Worm (Caenorhabditis elegans) whole organism, young adult: ENCODE data around the gene rpn-5.

ENCODE experiments used
- C06A6.2 ChIP-seq: fragments of 200-800 bp; sonication (Bioruptor generic); conservative IDR thresholded peaks from 2 replicates; pipeline ENCODE4 v1.3.6; 2022; ENCODE audit warnings: missing genetic modification characterization, missing compliant biosample characterization
- ceh-40 ChIP-seq: fragments of 200-800 bp; sonication (Bioruptor generic); IDR thresholded peaks from 2 replicates; pipeline ENCODE4 v1.3.6; 2022; ENCODE audit warnings: missing genetic modification characterization, missing compliant biosample characterization
- ceh-79 ChIP-seq: sonication (generic microtip); optimal IDR thresholded peaks from 2 replicates; lab custom pipeline; 2017; ENCODE audit warnings: mild to moderate bottlenecking, missing genetic modification characterization, missing compliant biosample characterization
- dpl-1 ChIP-seq: fragments of 150-350 bp; optimal IDR thresholded peaks from 2 replicates; lab custom pipeline; 2014; ENCODE audit warnings: missing biosample characterization, missing genetic modification reagents, missing genetic modification characterization
- lsy-27 ChIP-seq: sonication (generic microtip); optimal IDR thresholded peaks from 2 replicates; lab custom pipeline; 2017; ENCODE audit warnings: missing genetic modification characterization, mild to moderate bottlenecking, missing compliant biosample characterization, antibody characterized with exemption, missing genotype, borderline replicate concordance; ENCODE audit not compliant: insufficient read depth
- nfya-1 ChIP-seq: sonication (generic microtip); optimal IDR thresholded peaks from 2 replicates; lab custom pipeline; 2017; ENCODE audit warnings: antibody characterized with exemption, missing compliant biosample characterization, missing genetic modification characterization, borderline replicate concordance; ENCODE audit not compliant: insufficient read depth
- nfyb-1 ChIP-seq: fragments of 200-800 bp; sonication (Bioruptor generic); IDR thresholded peaks from 2 replicates; pipeline ENCODE4 v1.3.6; 2022; ENCODE audit warnings: missing genetic modification reagents, missing genetic modification characterization, missing compliant biosample characterization
- snpc-4 ChIP-seq, 5 experiments: fragments of 150-350 bp in 1 of 5; sonication (generic microtip) in 4 of 5; optimal IDR thresholded peaks; 2 replicates each; lab custom pipeline; 2014 to 2018; ENCODE audit warnings: missing genetic modification characterization in 5 of 5, missing biosample characterization in 3 of 5, antibody characterized with exemption in 2 of 5, mild to moderate bottlenecking in 2 of 5, missing compliant biosample characterization in 2 of 5, missing genotype in 2 of 5, moderate library complexity in 2 of 5, missing genetic modification reagents in 1 of 5
- ztf-6 ChIP-seq: fragments of 200-800 bp; sonication (Bioruptor generic); IDR thresholded peaks from 2 replicates; pipeline ENCODE4 v1.3.6; 2022; ENCODE audit warnings: missing genetic modification reagents, missing genetic modification characterization, missing compliant biosample characterization

ce11 chrII:4710813-4711212 is 12.6 kb upstream of the rpn-5 start:
- TF ChIP-seq dpl-1 (no peak), lsy-27 (tag; lab: Kevin White, UChicago) (no peak), snpc-4 (GFP tag; optimal IDR thresholded peaks at IDR 0.05; lab: Kevin White, UChicago) (no peak), snpc-4 (tag; optimal IDR thresholded peaks at IDR 0.05; lab: Kevin White, UChicago) (no peak), nfyb-1 (GFP tag; lab: Robert Waterston, UW) (no peak), ztf-6 (GFP tag; lab: Robert Waterston, UW) (no peak), nfya-1 (tag; lab: Kevin White, UChicago) (no peak), C06A6.2 (no peak), ceh-40 (GFP tag; lab: Robert Waterston, UW) (no peak), ceh-79 (tag; lab: Kevin White, UChicago) (no peak)
